Fruit fly (Drosophila melanogaster) whole organism, embryonic: ENCODE results near the gene CG6891.

Experiments used
- Asciz ChIP-seq: fragments of 200-800 bp; sonication (Bioruptor generic); optimal IDR thresholded peaks from 2 replicates; lab custom pipeline; 2017; ENCODE audit warnings: missing biosample characterization, mild to moderate bottlenecking, missing genetic modification characterization, missing genetic modification reagents
- BtbVII ChIP-seq: fragments of 200-800 bp; sonication (Bioruptor generic); optimal IDR thresholded peaks from 3 replicates; lab custom pipeline; 2017; ENCODE audit warnings: missing biosample characterization, mild to moderate bottlenecking, missing genetic modification characterization
- CG10321 ChIP-seq: fragments of 200-800 bp; sonication (Bioruptor generic); IDR thresholded peaks from 2 replicates; pipeline ENCODE4 v1.3.6; 2022; ENCODE audit warnings: missing biosample characterization, missing genetic modification characterization
- CG11560 ChIP-seq: fragments of 200-800 bp; sonication (Bioruptor generic); IDR thresholded peaks from 3 replicates; pipeline ENCODE4 v1.3.6; 2022; ENCODE audit warnings: missing biosample characterization, missing genetic modification characterization
- CG13123 ChIP-seq: fragments of 200-800 bp; sonication (Bioruptor generic); optimal IDR thresholded peaks from 2 replicates; lab custom pipeline; 2016; ENCODE audit warnings: missing biosample characterization, missing genetic modification characterization
- CG14965 ChIP-seq: fragments of 200-800 bp; sonication (Bioruptor generic); optimal IDR thresholded peaks from 2 replicates; lab custom pipeline; 2016; ENCODE audit warnings: missing biosample characterization, missing genetic modification characterization, borderline replicate concordance
- CG15011 ChIP-seq: fragments of 200-800 bp; sonication (Bioruptor generic); optimal IDR thresholded peaks from 3 replicates; lab custom pipeline; 2018; ENCODE audit warnings: missing biosample characterization, mild to moderate bottlenecking, missing genetic modification characterization
- CG15514 ChIP-seq: fragments of 200-800 bp; sonication (Bioruptor generic); optimal IDR thresholded peaks from 3 replicates; lab custom pipeline; 2017; ENCODE audit warnings: missing biosample characterization, missing genetic modification characterization, mild to moderate bottlenecking, moderate library complexity, missing genetic modification reagents
- CG17359 ChIP-seq: fragments of 200-800 bp; sonication (Bioruptor generic); optimal IDR thresholded peaks from 3 replicates; lab custom pipeline; 2018; ENCODE audit warnings: missing biosample characterization, mild to moderate bottlenecking, missing genetic modification characterization, moderate library complexity
- CG2116 ChIP-seq: fragments of 200-800 bp; sonication (Bioruptor generic); optimal IDR thresholded peaks from 3 replicates; lab custom pipeline; 2018; ENCODE audit warnings: missing biosample characterization, mild to moderate bottlenecking, missing genetic modification characterization
- CG2678 ChIP-seq: fragments of 200-800 bp; sonication (Bioruptor generic); optimal IDR thresholded peaks from 3 replicates; lab custom pipeline; 2019; ENCODE audit warnings: missing biosample characterization, mild to moderate bottlenecking, missing genetic modification characterization, moderate library complexity
- CG33213 ChIP-seq: fragments of 200-800 bp; sonication (Bioruptor generic); optimal IDR thresholded peaks from 3 replicates; lab custom pipeline; 2016; ENCODE audit warnings: missing biosample characterization, missing genetic modification characterization
- CG3726 ChIP-seq: fragments of 200-800 bp; sonication (Bioruptor generic); IDR thresholded peaks from 3 replicates; pipeline ENCODE4, ENCODE4 v1.3.6; 2022; ENCODE audit warnings: missing biosample characterization, missing genetic modification characterization
- CG4854 ChIP-seq: fragments of 200-800 bp; sonication (Bioruptor generic); optimal IDR thresholded peaks from 2 replicates; lab custom pipeline; 2016; ENCODE audit warnings: missing biosample characterization, missing genetic modification characterization, inconsistent platforms
- CG7963 ChIP-seq: fragments of 200-800 bp; sonication (Bioruptor generic); IDR thresholded peaks from 3 replicates; pipeline ENCODE4 v1.3.6; 2022; ENCODE audit warnings: missing biosample characterization, missing genetic modification characterization; ENCODE audit not compliant: partially characterized antibody
- CG8089 ChIP-seq: fragments of 200-800 bp; sonication (Bioruptor generic); optimal IDR thresholded peaks from 3 replicates; lab custom pipeline; 2016; ENCODE audit warnings: missing biosample characterization, missing genetic modification characterization
- CG8924 ChIP-seq: fragments of 200-800 bp; optimal IDR thresholded peaks from 3 replicates; lab custom pipeline; 2019; ENCODE audit warnings: missing biosample characterization, mild to moderate bottlenecking, missing genetic modification characterization, moderate library complexity
- CG9932 ChIP-seq: fragments of 200-800 bp; sonication (Bioruptor generic); IDR thresholded peaks from 2 replicates; pipeline ENCODE4 v1.3.6; 2022; ENCODE audit warnings: missing biosample characterization, missing genetic modification characterization
- Ets65A ChIP-seq: fragments of 200-800 bp; sonication (Bioruptor generic); peaks from one replicate; lab custom pipeline; 2016; ENCODE audit warnings: missing biosample characterization, missing genetic modification characterization
- Fer2 ChIP-seq: fragments of 200-800 bp; sonication (Bioruptor generic); optimal IDR thresholded peaks from 2 replicates; lab custom pipeline; 2018; ENCODE audit warnings: missing biosample characterization, mild to moderate bottlenecking, missing genetic modification characterization, moderate library complexity
- Hmx ChIP-seq: fragments of 200-800 bp; sonication (Bioruptor generic); optimal IDR thresholded peaks from 2 replicates; lab custom pipeline; 2016; ENCODE audit warnings: missing biosample characterization, missing genetic modification characterization
- Max ChIP-seq: fragments of 200-800 bp; sonication (Bioruptor generic); optimal IDR thresholded peaks from 2 replicates; lab custom pipeline; 2016; ENCODE audit warnings: missing biosample characterization, mild to moderate bottlenecking, missing genetic modification characterization
- Mes4 ChIP-seq: fragments of 200-800 bp; sonication (Bioruptor generic); optimal IDR thresholded peaks from 2 replicates; lab custom pipeline; 2016; ENCODE audit warnings: missing biosample characterization, missing genetic modification characterization
- NFAT ChIP-seq: fragments of 200-800 bp; sonication (Bioruptor generic); IDR thresholded peaks from 2 replicates; pipeline ENCODE4 v1.3.6; 2022; ENCODE audit warnings: missing biosample characterization, missing genetic modification characterization
- Opbp ChIP-seq: fragments of 200-800 bp; sonication (Bioruptor generic); IDR thresholded peaks from 3 replicates; pipeline ENCODE4 v1.3.6; 2022; ENCODE audit warnings: missing biosample characterization, missing genetic modification characterization; ENCODE audit not compliant: partially characterized antibody
- Optix ChIP-seq: fragments of 200-800 bp; sonication (Bioruptor generic); IDR thresholded peaks from 3 replicates; pipeline ENCODE4 v1.3.6; 2022; ENCODE audit warnings: missing biosample characterization, missing genetic modification characterization
- Ravus ChIP-seq: fragments of 200-800 bp; sonication (Bioruptor generic); IDR thresholded peaks from 2 replicates; pipeline ENCODE4 v1.3.6; 2022; ENCODE audit warnings: missing biosample characterization, missing genetic modification characterization
- Sox102F ChIP-seq: fragments of 200-800 bp; sonication (Bioruptor generic); optimal IDR thresholded peaks from 2 replicates; lab custom pipeline; 2018; ENCODE audit warnings: missing biosample characterization, mild to moderate bottlenecking, missing genetic modification characterization, moderate library complexity
- TFAM ChIP-seq: fragments of 200-800 bp; sonication (Bioruptor generic); optimal IDR thresholded peaks from 2 replicates; lab custom pipeline; 2017; ENCODE audit warnings: missing biosample characterization, missing genetic modification characterization, inconsistent platforms
- Tbp ChIP-seq: fragments of >200 bp; optimal IDR thresholded peaks from 2 replicates; lab custom pipeline; 2018; ENCODE audit warnings: missing biosample characterization, missing genetic modification characterization
- ato ChIP-seq: fragments of 200-800 bp; sonication (Bioruptor generic); IDR thresholded peaks from 2 replicates; pipeline ENCODE4 v1.3.6; 2022; ENCODE audit warnings: missing biosample characterization, missing genetic modification characterization; ENCODE audit not compliant: partially characterized antibody
- bsh ChIP-seq, 2 experiments: fragments of 200-800 bp; sonication (Bioruptor generic); optimal IDR thresholded peaks; 2 replicates each; lab custom pipeline; 2017 to 2018; ENCODE audit warnings: mild to moderate bottlenecking in 2 of 2, missing biosample characterization in 2 of 2, missing genetic modification characterization in 2 of 2, moderate library complexity in 1 of 2
- ems ChIP-seq: fragments of 200-800 bp; sonication (Bioruptor generic); optimal IDR thresholded peaks from 3 replicates; lab custom pipeline; 2016; ENCODE audit warnings: missing biosample characterization, missing genetic modification characterization
- en ChIP-seq: fragments of 200-800 bp; sonication (Bioruptor generic); optimal IDR thresholded peaks from 2 replicates; lab custom pipeline; 2016; ENCODE audit warnings: missing biosample characterization, missing genetic modification characterization
- esg ChIP-seq: fragments of 200-800 bp; sonication (Bioruptor generic); conservative IDR thresholded peaks from 2 replicates; pipeline ENCODE4 v1.3.6; 2022; ENCODE audit warnings: missing biosample characterization, missing genetic modification characterization
- ftz-f1 ChIP-seq: fragments of 200-800 bp; sonication (Bioruptor generic); optimal IDR thresholded peaks from 2 replicates; lab custom pipeline; 2016; ENCODE audit warnings: missing biosample characterization, missing genetic modification characterization
- hbn ChIP-seq: fragments of 200-800 bp; sonication (Bioruptor generic); IDR thresholded peaks from 2 replicates; pipeline ENCODE4 v1.3.6; 2022; ENCODE audit warnings: missing biosample characterization, missing genetic modification characterization; ENCODE audit not compliant: partially characterized antibody
- kni ChIP-seq: fragments of 200-800 bp; sonication (Bioruptor generic); optimal IDR thresholded peaks from 3 replicates; lab custom pipeline; 2017; ENCODE audit warnings: mild to moderate bottlenecking, missing biosample characterization, missing genetic modification reagents, missing genetic modification characterization
- lov ChIP-seq, 2 experiments: fragments of 200-800 bp in 1 of 2; fragments of >200 bp in 1 of 2; sonication (Bioruptor generic) in 1 of 2; IDR thresholded peaks in 1 of 2; optimal IDR thresholded peaks in 1 of 2; 2 replicates in 1 of 2; 3 replicates in 1 of 2; pipeline versions ENCODE4 v1.3.6 to Lab custom; 2017 to 2022; ENCODE audit warnings: missing biosample characterization in 1 of 2, missing genetic modification characterization in 1 of 2
- luna ChIP-seq: fragments of 200-800 bp; sonication (Bioruptor generic); optimal IDR thresholded peaks from 2 replicates; lab custom pipeline; 2016; ENCODE audit warnings: missing biosample characterization, missing genetic modification characterization
- mam ChIP-seq: fragments of 200-800 bp; sonication (Bioruptor generic); optimal IDR thresholded peaks from 3 replicates; lab custom pipeline; 2016; ENCODE audit warnings: missing biosample characterization, missing genetic modification characterization
- phol ChIP-seq: fragments of 200-800 bp; sonication (Bioruptor generic); optimal IDR thresholded peaks from 3 replicates; lab custom pipeline; 2018; ENCODE audit warnings: missing biosample characterization, mild to moderate bottlenecking, missing genetic modification characterization, moderate library complexity
- pita ChIP-seq: fragments of 200-800 bp; sonication (Bioruptor generic); optimal IDR thresholded peaks from 2 replicates; lab custom pipeline; 2017; ENCODE audit warnings: missing biosample characterization, mild to moderate bottlenecking, missing genetic modification characterization
- row ChIP-seq: fragments of 200-800 bp; sonication (Bioruptor generic); IDR thresholded peaks from 3 replicates; pipeline ENCODE4 v1.3.6; 2022; ENCODE audit warnings: missing biosample characterization, missing genetic modification characterization
- sima ChIP-seq: fragments of 200-800 bp; sonication (Bioruptor generic); optimal IDR thresholded peaks from 2 replicates; lab custom pipeline; 2016; ENCODE audit warnings: missing biosample characterization, missing genetic modification characterization
- so ChIP-seq: fragments of 200-800 bp; sonication (Bioruptor generic); IDR thresholded peaks from 3 replicates; pipeline ENCODE4 v1.3.6; 2022; ENCODE audit warnings: missing biosample characterization, missing genetic modification characterization
- sob ChIP-seq: fragments of 200-800 bp; sonication (Bioruptor generic); IDR thresholded peaks from 2 replicates; pipeline ENCODE4 v1.3.6; 2022; ENCODE audit warnings: missing biosample characterization, missing genetic modification characterization
- stc ChIP-seq: fragments of 200-800 bp; sonication (Bioruptor generic); IDR thresholded peaks from 2 replicates; pipeline ENCODE4 v1.3.6; 2022; ENCODE audit warnings: missing biosample characterization, missing genetic modification characterization
- sug ChIP-seq: fragments of 200-800 bp; optimal IDR thresholded peaks from 2 replicates; lab custom pipeline; 2019; ENCODE audit warnings: missing biosample characterization, mild to moderate bottlenecking, missing genetic modification characterization, moderate library complexity
- toy ChIP-seq: fragments of 200-800 bp; sonication (Bioruptor generic); IDR thresholded peaks from 2 replicates; pipeline ENCODE4 v1.3.6; 2022; ENCODE audit warnings: missing biosample characterization, missing genetic modification characterization

The CG6891 gene

dm6 chrX:18774818-18775343, at the start of gene CG6891 (continued):
- TF ChIP-seq luna (GFP tag; lab: Kevin White, UChicago), result no peak
- peak; percentile 71 for TF ChIP-seq Ets65A (GFP tag; lab: Kevin White, UChicago)
- no peak for TF ChIP-seq Tbp (GFP tag; lab: Kevin White, UChicago)
- peak; percentile 48; the same call in 1 of the 3 replicates for TF ChIP-seq Optix (GFP tag; lab: Robert Waterston, UW)
- no peak for TF ChIP-seq TFAM (GFP tag; lab: Kevin White, UChicago)
- peak; percentile 42 for TF ChIP-seq sug (tag; lab: Kevin White, UChicago)
- TF ChIP-seq CG17359 (tag; lab: Kevin White, UChicago), result peak; percentile 14
- peak; percentile 26; the same call in 1 of the 2 replicates for TF ChIP-seq ato (GFP tag; lab: Robert Waterston, UW)
- peak; percentile 1 for TF ChIP-seq CG2116 (GFP tag; lab: Kevin White, UChicago)
- no peak for TF ChIP-seq CG11560 (tag; lab: Robert Waterston, UW)
- 0 out of 3 replicates have a peak, but pooled peaks have one; percentile 32 for TF ChIP-seq Opbp (GFP tag; lab: Robert Waterston, UW)
- peak; percentile 86 for TF ChIP-seq row (GFP tag; lab: Robert Waterston, UW)
- no peak for TF ChIP-seq hbn (GFP tag; lab: Robert Waterston, UW)
- TF ChIP-seq ems (GFP tag; lab: Kevin White, UChicago), result no peak
- TF ChIP-seq Max (GFP tag; lab: Kevin White, UChicago), result no peak
- no peak for TF ChIP-seq Hmx (GFP tag; lab: Kevin White, UChicago)
- TF ChIP-seq stc, result 0 out of 2 replicates have a peak, but pooled peaks have one; percentile 10
- no peak for TF ChIP-seq toy
- TF ChIP-seq BtbVII (GFP tag; lab: Kevin White, UChicago), result no peak
- TF ChIP-seq CG15514 (GFP tag; lab: Kevin White, UChicago), result peak; percentile 5
- TF ChIP-seq Sox102F (GFP tag; lab: Kevin White, UChicago), result peak; percentile 30
- no peak for TF ChIP-seq lov (optimal IDR thresholded peaks at IDR 0.05; lab: Kevin White, UChicago)
- no peak for TF ChIP-seq lov (GFP tag; IDR thresholded peaks at IDR 0.05; lab: Robert Waterston, UW)
- no peak for TF ChIP-seq en (GFP tag; lab: Kevin White, UChicago)
- no peak for TF ChIP-seq CG33213 (GFP tag; lab: Kevin White, UChicago)
- peak; percentile 43; the same call in 1 of the 3 replicates for TF ChIP-seq so (GFP tag; lab: Robert Waterston, UW)
- TF ChIP-seq CG2678 (tag; lab: Kevin White, UChicago), result no peak
- peak; percentile 20 for TF ChIP-seq CG8089 (GFP tag; lab: Kevin White, UChicago)
- no peak for TF ChIP-seq Ravus (GFP tag; lab: Robert Waterston, UW)
- peak; percentile 7 to 54 for TF ChIP-seq bsh (GFP tag; optimal IDR thresholded peaks at IDR 0.05; lab: Kevin White, UChicago)
- TF ChIP-seq CG13123, result no peak
- no peak for TF ChIP-seq CG4854 (GFP tag; lab: Kevin White, UChicago)
- no peak for TF ChIP-seq ftz-f1 (GFP tag; lab: Kevin White, UChicago)
- no peak for TF ChIP-seq CG3726 (GFP tag; lab: Robert Waterston, UW)
- TF ChIP-seq Mes4 (GFP tag; lab: Kevin White, UChicago), result peak; percentile 1
- no peak for TF ChIP-seq NFAT (GFP tag; lab: Robert Waterston, UW)
- TF ChIP-seq kni (GFP tag; lab: Kevin White, UChicago), result peak; percentile 28
- no peak for TF ChIP-seq CG14965 (GFP tag; lab: Kevin White, UChicago)
- TF ChIP-seq phol (tag; lab: Kevin White, UChicago), result peak; percentile 38
- peak; percentile 12 for TF ChIP-seq mam
- no peak for TF ChIP-seq pita
- TF ChIP-seq sima (GFP tag; lab: Kevin White, UChicago), result no peak
- no peak for TF ChIP-seq CG15011
- TF ChIP-seq esg, result 0 out of 2 replicates have a peak, but pooled peaks have one; percentile 25
- TF ChIP-seq CG10321 (GFP tag; lab: Robert Waterston, UW), result peak; percentile 91
- TF ChIP-seq CG9932 (GFP tag; lab: Robert Waterston, UW), result no peak
- no peak for TF ChIP-seq CG8924
- TF ChIP-seq CG7963 (GFP tag; lab: Robert Waterston, UW), result no peak
- TF ChIP-seq sob (GFP tag; lab: Robert Waterston, UW), result peak; percentile 57
- no peak for TF ChIP-seq Asciz (GFP tag; lab: Kevin White, UChicago)
- no peak for TF ChIP-seq Fer2 (tag; lab: Kevin White, UChicago)
